Worm (Caenorhabditis elegans) whole organism, early embryonic: ENCODE results near the gene F20D6.8.

Source experiments
- F13C5.2 ChIP-seq: sonication (generic microtip); optimal IDR thresholded peaks from 2 replicates; lab custom pipeline; 2017; ENCODE audit warnings: mild to moderate bottlenecking, missing genetic modification characterization, inconsistent platforms, missing compliant biosample characterization
- ama-1 ChIP-seq: fragments of 150-350 bp; optimal IDR thresholded peaks from 2 replicates; lab custom pipeline; 2014
- ceh-36 ChIP-seq: sonication (generic microtip); optimal IDR thresholded peaks from 2 replicates; lab custom pipeline; 2016; ENCODE audit warnings: missing genetic modification characterization, inconsistent platforms, missing compliant biosample characterization
- hnd-1 ChIP-seq: sonication (generic microtip); optimal IDR thresholded peaks from 2 replicates; lab custom pipeline; 2016; ENCODE audit warnings: missing genetic modification characterization, missing compliant biosample characterization
- pes-1 ChIP-seq: fragments of 200-800 bp; sonication (Bioruptor generic); IDR thresholded peaks from 2 replicates; pipeline ENCODE4 v1.3.6; 2022; ENCODE audit warnings: missing genetic modification reagents, missing genetic modification characterization, missing compliant biosample characterization
- scrt-1 ChIP-seq: fragments of 200-800 bp; sonication (Bioruptor generic); IDR thresholded peaks from 2 replicates; pipeline ENCODE4 v1.3.6; 2022; ENCODE audit warnings: missing genetic modification characterization, missing compliant biosample characterization
- tbx-11 ChIP-seq: fragments of 200-800 bp; sonication (Bioruptor generic); IDR thresholded peaks from 2 replicates; pipeline ENCODE4 v1.3.6; 2022; ENCODE audit warnings: missing genetic modification characterization, missing compliant biosample characterization
- tbx-37 ChIP-seq: fragments of 200-800 bp; sonication (Bioruptor generic); conservative IDR thresholded peaks from 2 replicates; pipeline ENCODE4 v1.3.6; 2022; ENCODE audit warnings: missing genetic modification reagents, missing genetic modification characterization, missing compliant biosample characterization

ce11 chrV:8163199-8163598, 4.9 kb downstream of the F20D6.8 start:
- TF ChIP-seq tbx-37 (no peak), ama-1 (lab: Kevin White, UChicago) (no peak), pes-1 (GFP tag; lab: Robert Waterston, UW) (no peak), scrt-1 (GFP tag; lab: Robert Waterston, UW) (no peak), ceh-36 (tag; lab: Kevin White, UChicago) (no peak), F13C5.2 (tag; lab: Kevin White, UChicago) (no peak), hnd-1 (tag; lab: Kevin White, UChicago) (no peak), tbx-11 (GFP tag; lab: Robert Waterston, UW) (no peak)
